Worm (Caenorhabditis elegans): ENCODE data around the gene R144.6.
A peak's percentile ranks its signal among the peaks of the same experiment; 100 is the strongest.
"Not testable (repeated sequence)": the region's sequence is repeated elsewhere in the genome, so short reads cannot be mapped to it uniquely, and the experiment has no call there.

Gene R144.6

ce11 chrIII:5047175-5047574, 42.7 kb upstream of the R144.6 start, which contains the start of gene txbp-3 (continued):
- no peak for TF ChIP-seq F10B5.3 (tag; optimal IDR thresholded peaks at IDR 0.05)

DNA sequence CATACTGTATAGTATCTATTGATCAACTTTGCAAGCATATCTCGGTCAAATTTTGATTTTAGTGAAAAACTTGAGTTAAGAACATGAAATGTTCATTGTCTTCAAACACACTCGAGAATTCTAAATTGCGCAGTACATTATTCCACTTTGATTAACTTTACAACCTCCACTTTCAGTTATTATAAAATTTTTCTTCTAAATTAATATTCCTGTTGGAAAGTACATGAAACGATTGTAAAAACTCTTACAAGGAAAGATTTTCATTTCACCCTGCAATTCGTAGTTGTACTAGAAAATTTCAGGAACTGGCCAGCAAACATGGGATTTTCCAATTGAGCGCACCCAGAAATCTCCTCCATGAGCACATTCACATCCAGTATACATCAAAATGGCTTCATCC, 40.2 kb upstream of the R144.6 start, which contains the start of gene C45G9.14:
Gene C45G9.14, plus strand, starts transcription at position 301 of the 400 bp plus-strand sequence.
- no peak for TF ChIP-seq lin-39 (tag; optimal IDR thresholded peaks at IDR 0.05)
- no peak for TF ChIP-seq nhr-25 (tag; optimal IDR thresholded peaks at IDR 0.05; ENCODE audit: borderline replicate concordance, insufficient read depth)
- TF ChIP-seq madf-5 (GFP tag; IDR thresholded peaks at IDR 0.05) = no peak
- TF ChIP-seq ceh-44 (GFP tag; IDR thresholded peaks at IDR 0.05) = no peak
- no peak for TF ChIP-seq ztf-7 (tag; optimal IDR thresholded peaks at IDR 0.05)
- no peak for TF ChIP-seq ztf-11 (tag; optimal IDR thresholded peaks at IDR 0.05)
- TF ChIP-seq zfp-3 (GFP tag; conservative IDR thresholded peaks at IDR 0.05) = no peak
- no peak for TF ChIP-seq cey-2 (tag; optimal IDR thresholded peaks at IDR 0.05; ENCODE audit: borderline replicate concordance, insufficient read depth)
- no peak for TF ChIP-seq set-16 (GFP tag; IDR thresholded peaks at IDR 0.05)

DNA sequence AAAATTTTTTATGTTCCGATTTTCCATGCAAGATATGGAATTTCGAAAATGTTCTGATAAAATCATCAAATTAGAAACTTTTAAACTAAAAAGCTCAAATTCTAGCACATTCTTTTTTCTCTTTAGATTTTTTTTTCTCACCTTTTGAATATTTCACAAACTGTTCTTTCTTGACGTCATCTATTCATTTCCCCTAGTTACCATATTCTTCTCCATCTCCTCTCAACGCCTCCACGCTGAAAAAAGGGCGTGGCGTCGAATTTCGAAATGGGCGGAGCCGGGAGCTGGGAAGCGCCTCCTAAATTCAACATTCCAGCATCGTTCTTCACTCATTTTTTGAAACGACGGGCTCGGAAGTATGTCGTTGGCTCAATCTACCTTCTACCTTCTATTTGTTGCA, 37.6 kb upstream of the R144.6 start, which contains the start of gene nlp-43:
Gene nlp-43, plus strand, starts transcription at position 301 of the 400 bp plus-strand sequence.
- TF ChIP-seq ces-1 (GFP tag; optimal IDR thresholded peaks at IDR 0.05) = no peak
- TF ChIP-seq ZK546.5 (tag; optimal IDR thresholded peaks at IDR 0.05) = no peak
- no peak for TF ChIP-seq F49E8.2 (tag; optimal IDR thresholded peaks at IDR 0.05; ENCODE audit: borderline replicate concordance)
- TF ChIP-seq egl-27 (tag; optimal IDR thresholded peaks at IDR 0.05) = no peak
- no peak for TF ChIP-seq saeg-2 (GFP tag; IDR thresholded peaks at IDR 0.05)
- TF ChIP-seq nhr-41 (GFP tag; IDR thresholded peaks at IDR 0.05) = no peak
- no peak for TF ChIP-seq fos-1 (tag; optimal IDR thresholded peaks at IDR 0.05)

DNA sequence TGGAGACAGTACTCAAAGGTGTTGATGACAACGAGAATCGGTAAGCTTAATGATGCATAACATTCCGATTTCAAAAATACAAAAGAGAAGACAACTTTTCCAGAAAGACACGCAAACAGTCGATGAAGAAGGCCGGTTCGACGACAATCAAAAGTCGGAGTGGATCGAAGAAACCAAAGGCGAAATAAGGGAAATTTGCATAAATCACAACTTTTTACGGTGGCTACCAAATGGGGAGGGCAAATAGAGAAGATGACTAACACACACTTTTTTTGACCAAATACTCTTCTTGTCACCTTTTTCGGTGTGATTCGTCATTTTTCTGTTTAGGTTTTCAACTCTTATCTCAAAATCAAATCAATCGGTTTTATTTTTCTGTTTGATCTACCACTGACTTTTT, 31.6 kb upstream of the R144.6 start, which contains the start of gene C45G9.6:
Gene C45G9.6, plus strand, starts transcription at position 301 of the 400 bp plus-strand sequence.
- TF ChIP-seq mxl-2 (GFP tag; conservative IDR thresholded peaks at IDR 0.05) = no peak
- no peak for TF ChIP-seq zfp-2 (tag; optimal IDR thresholded peaks at IDR 0.05)
- no peak for TF ChIP-seq pha-4 (GFP tag; IDR thresholded peaks at IDR 0.05)
- no peak for TF ChIP-seq pha-4 (tag; optimal IDR thresholded peaks at IDR 0.05)
- TF ChIP-seq egl-27 (tag; optimal IDR thresholded peaks at IDR 0.05) = no peak
- TF ChIP-seq R02D3.7 (tag; optimal IDR thresholded peaks at IDR 0.05) = no peak
- no peak for TF ChIP-seq aly-2 (tag; optimal IDR thresholded peaks at IDR 0.05)
- TF ChIP-seq unc-62 (GFP tag; optimal IDR thresholded peaks at IDR 0.05 in 1 of 2) = no peak
- no peak for TF ChIP-seq unc-62 (tag; optimal IDR thresholded peaks at IDR 0.05)
- no peak for TF ChIP-seq lin-38 (GFP tag; IDR thresholded peaks at IDR 0.05)

ce11 chrIII:5031375-5031836, 26.9 kb upstream of the R144.6 start:
- peak; percentile 73 for TF ChIP-seq lir-3 (tag; optimal IDR thresholded peaks at IDR 0.05)
- TF ChIP-seq nhr-6 (tag; optimal IDR thresholded peaks at IDR 0.05) = peak; percentile 23
- peak; percentile 86 for TF ChIP-seq sdz-12 (GFP tag; optimal IDR thresholded peaks at IDR 0.05)
- TF ChIP-seq hif-1 (tag; optimal IDR thresholded peaks at IDR 0.05) = peak; percentile 32 to 48
- TF ChIP-seq zfp-3 (GFP tag; conservative IDR thresholded peaks at IDR 0.05) = 0 out of 2 replicates have a peak, but pooled peaks have one; percentile 54
- TF ChIP-seq madf-9 (GFP tag; conservative IDR thresholded peaks at IDR 0.05) = peak; percentile 77
- peak; percentile 58; the same call in 1 of the 2 replicates for TF ChIP-seq ZK337.2 (GFP tag; IDR thresholded peaks at IDR 0.05)
- TF ChIP-seq php-3 (GFP tag; IDR thresholded peaks at IDR 0.05) = peak; percentile 69
- TF ChIP-seq F49E8.2 (tag; optimal IDR thresholded peaks at IDR 0.05; ENCODE audit: borderline replicate concordance) = peak; percentile 23
- peak in 1 of 2 experiments; percentile 53 for TF ChIP-seq lsy-2 (tag; optimal IDR thresholded peaks at IDR 0.05)
- peak; percentile 78 for TF ChIP-seq lim-7 (GFP tag; IDR thresholded peaks at IDR 0.05)
- peak; percentile 88 for TF ChIP-seq dmd-6 (GFP tag; IDR thresholded peaks at IDR 0.05)
- peak; percentile 68; the same call in 1 of the 2 replicates for TF ChIP-seq Y48G9A.11 (GFP tag; IDR thresholded peaks at IDR 0.05)
- peak; percentile 85 for TF ChIP-seq mep-1 (tag; optimal IDR thresholded peaks at IDR 0.05)
- peak in 1 of 2 experiments; percentile 76 for TF ChIP-seq unc-62 (GFP tag; optimal IDR thresholded peaks at IDR 0.05 in 1 of 2)
- TF ChIP-seq unc-62 (tag; optimal IDR thresholded peaks at IDR 0.05) = not testable (repeated sequence)
- peak; percentile 24 for TF ChIP-seq zip-2 (tag; optimal IDR thresholded peaks at IDR 0.05)
- TF ChIP-seq mxl-2 (GFP tag; conservative IDR thresholded peaks at IDR 0.05) = peak; percentile 70
- TF ChIP-seq hlh-11 (tag; optimal IDR thresholded peaks at IDR 0.05) = peak; percentile 76
- TF ChIP-seq Y5F2A.4 (GFP tag; optimal IDR thresholded peaks at IDR 0.05) = peak; percentile 70
- peak; percentile 80 for TF ChIP-seq mdt-29 (GFP tag; IDR thresholded peaks at IDR 0.05)
- peak; percentile 91 for TF ChIP-seq nhr-102 (tag; optimal IDR thresholded peaks at IDR 0.05)

Measured in whole organism, L4 larva.